Worm (Caenorhabditis elegans): ENCODE data around the gene nspc-16.

nspc-16 gene

ce11 chrX:14523275-14523674 lies at the start of gene nspc-16:
Gene nspc-16, plus strand, starts transcription at chrX:14523575.
- no peak for TF ChIP-seq F13C5.2 (tag; optimal IDR thresholded peaks at IDR 0.05)
- no peak for TF ChIP-seq scrt-1 (GFP tag; IDR thresholded peaks at IDR 0.05)
- no peak for TF ChIP-seq B0310.2 (tag; optimal IDR thresholded peaks at IDR 0.05)
- no peak for TF ChIP-seq ceh-13 (GFP tag; optimal IDR thresholded peaks at IDR 0.05)
- no peak for TF ChIP-seq ceh-36 (tag; optimal IDR thresholded peaks at IDR 0.05)
- TF ChIP-seq aly-1 (tag; optimal IDR thresholded peaks at IDR 0.05), result no peak
- TF ChIP-seq ama-1 (optimal IDR thresholded peaks at IDR 0.05), result no peak
- TF ChIP-seq hnd-1 (tag; optimal IDR thresholded peaks at IDR 0.05), result no peak
- no peak for TF ChIP-seq tbx-37 (GFP tag; conservative IDR thresholded peaks at IDR 0.05)
- TF ChIP-seq pes-1 (GFP tag; IDR thresholded peaks at IDR 0.05), result no peak
- no peak for TF ChIP-seq flt-1 (GFP tag; IDR thresholded peaks at IDR 0.05)
- TF ChIP-seq ets-7 (tag; optimal IDR thresholded peaks at IDR 0.05), result no peak

- no peak for TF ChIP-seq tra-4 (tag; optimal IDR thresholded peaks at IDR 0.05)
- no peak for TF ChIP-seq flt-1 (GFP tag; IDR thresholded peaks at IDR 0.05)
- TF ChIP-seq ets-7 (tag; optimal IDR thresholded peaks at IDR 0.05), result no peak
- TF ChIP-seq ama-1 (optimal IDR thresholded peaks at IDR 0.05), result no peak
- TF ChIP-seq tbx-37 (GFP tag; conservative IDR thresholded peaks at IDR 0.05), result no peak
- no peak for TF ChIP-seq F13C5.2 (tag; optimal IDR thresholded peaks at IDR 0.05)
- no peak for TF ChIP-seq scrt-1 (GFP tag; IDR thresholded peaks at IDR 0.05)
- TF ChIP-seq hmg-4 (GFP tag; optimal IDR thresholded peaks at IDR 0.05), result no peak
- no peak for TF ChIP-seq ceh-13 (GFP tag; optimal IDR thresholded peaks at IDR 0.05)
- TF ChIP-seq pes-1 (GFP tag; IDR thresholded peaks at IDR 0.05), result no peak
- TF ChIP-seq ceh-36 (tag; optimal IDR thresholded peaks at IDR 0.05), result no peak
- no peak for TF ChIP-seq sea-1 (GFP tag; conservative IDR thresholded peaks at IDR 0.05)
- TF ChIP-seq hmbx-1 (tag; optimal IDR thresholded peaks at IDR 0.05), result no peak
- TF ChIP-seq hnd-1 (tag; optimal IDR thresholded peaks at IDR 0.05), result no peak
- no peak for TF ChIP-seq aly-1 (tag; optimal IDR thresholded peaks at IDR 0.05)
- no peak for TF ChIP-seq B0310.2 (tag; optimal IDR thresholded peaks at IDR 0.05)
- no peak for TF ChIP-seq tbx-11 (GFP tag; IDR thresholded peaks at IDR 0.05)
Observed at ce11 chrX:14473740-14474139, 49.6 kb upstream of the nspc-16 start, which contains the start of gene M163.5. Gene M163.5, plus strand, starts transcription at chrX:14474040.

DNA sequence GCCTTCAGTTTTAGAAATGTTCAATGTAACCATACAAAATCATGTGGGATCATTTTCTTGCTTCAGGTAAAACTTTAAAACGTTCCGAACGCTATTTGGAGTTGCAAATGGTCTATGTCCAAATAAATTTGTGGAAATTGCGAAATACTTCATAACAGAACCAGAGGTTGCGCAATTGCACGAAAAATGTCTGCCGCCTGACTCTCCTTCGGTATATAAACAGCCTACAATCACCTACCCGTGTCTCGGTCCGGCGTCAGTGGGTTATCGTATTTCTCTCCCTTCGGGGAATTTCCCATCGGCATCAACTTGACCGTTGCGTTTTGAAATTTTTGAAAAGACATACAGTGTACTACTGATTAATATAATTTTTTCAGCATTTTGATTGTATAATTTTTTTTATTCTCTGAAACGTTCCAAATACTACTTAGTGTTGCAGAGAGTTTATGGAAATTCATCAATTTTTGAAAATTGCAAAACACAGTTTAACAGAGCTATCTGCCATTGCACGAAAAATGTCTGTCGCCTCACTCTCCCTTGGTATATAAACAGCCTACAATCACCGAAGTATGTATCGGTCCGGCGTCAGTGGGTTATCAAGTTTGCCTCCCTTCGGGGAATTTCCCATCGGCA lies 46.6 kb upstream of the nspc-16 start:
- TF ChIP-seq hmbx-1 (tag; optimal IDR thresholded peaks at IDR 0.05) (no peak), sea-1 (GFP tag; conservative IDR thresholded peaks at IDR 0.05) (no peak), scrt-1 (GFP tag; IDR thresholded peaks at IDR 0.05) (no peak), pes-1 (GFP tag; IDR thresholded peaks at IDR 0.05) (no peak), hmg-4 (GFP tag; optimal IDR thresholded peaks at IDR 0.05) (no peak), B0310.2 (tag; optimal IDR thresholded peaks at IDR 0.05) (no peak), ets-7 (tag; optimal IDR thresholded peaks at IDR 0.05) (no peak), tbx-37 (GFP tag; conservative IDR thresholded peaks at IDR 0.05) (no peak), aly-1 (tag; optimal IDR thresholded peaks at IDR 0.05) (no peak), F13C5.2 (tag; optimal IDR thresholded peaks at IDR 0.05) (no peak), tbx-11 (GFP tag; IDR thresholded peaks at IDR 0.05) (no peak), ama-1 (optimal IDR thresholded peaks at IDR 0.05) (no peak), tra-4 (tag; optimal IDR thresholded peaks at IDR 0.05) (no peak), flt-1 (GFP tag; IDR thresholded peaks at IDR 0.05) (no peak), hnd-1 (tag; optimal IDR thresholded peaks at IDR 0.05) (no peak), ceh-13 (GFP tag; optimal IDR thresholded peaks at IDR 0.05) (no peak), ceh-36 (tag; optimal IDR thresholded peaks at IDR 0.05) (no peak)

- TF ChIP-seq scrt-1 (GFP tag; IDR thresholded peaks at IDR 0.05) (no peak), ama-1 (optimal IDR thresholded peaks at IDR 0.05) (no peak), tbx-11 (GFP tag; IDR thresholded peaks at IDR 0.05) (no peak), pes-1 (GFP tag; IDR thresholded peaks at IDR 0.05) (no peak), tbx-37 (GFP tag; conservative IDR thresholded peaks at IDR 0.05) (no peak)
Observed at ce11 chrX:14477338-14477737, 46.0 kb upstream of the nspc-16 start.

ce11 chrX:14478193-14478592 lies 45.2 kb upstream of the nspc-16 start:
- TF ChIP-seq ama-1 (optimal IDR thresholded peaks at IDR 0.05), result no peak
- TF ChIP-seq tra-4 (tag; optimal IDR thresholded peaks at IDR 0.05), result no peak
- TF ChIP-seq hmg-4 (GFP tag; optimal IDR thresholded peaks at IDR 0.05), result no peak
- TF ChIP-seq pes-1 (GFP tag; IDR thresholded peaks at IDR 0.05), result no peak
- TF ChIP-seq scrt-1 (GFP tag; IDR thresholded peaks at IDR 0.05), result no peak

DNA sequence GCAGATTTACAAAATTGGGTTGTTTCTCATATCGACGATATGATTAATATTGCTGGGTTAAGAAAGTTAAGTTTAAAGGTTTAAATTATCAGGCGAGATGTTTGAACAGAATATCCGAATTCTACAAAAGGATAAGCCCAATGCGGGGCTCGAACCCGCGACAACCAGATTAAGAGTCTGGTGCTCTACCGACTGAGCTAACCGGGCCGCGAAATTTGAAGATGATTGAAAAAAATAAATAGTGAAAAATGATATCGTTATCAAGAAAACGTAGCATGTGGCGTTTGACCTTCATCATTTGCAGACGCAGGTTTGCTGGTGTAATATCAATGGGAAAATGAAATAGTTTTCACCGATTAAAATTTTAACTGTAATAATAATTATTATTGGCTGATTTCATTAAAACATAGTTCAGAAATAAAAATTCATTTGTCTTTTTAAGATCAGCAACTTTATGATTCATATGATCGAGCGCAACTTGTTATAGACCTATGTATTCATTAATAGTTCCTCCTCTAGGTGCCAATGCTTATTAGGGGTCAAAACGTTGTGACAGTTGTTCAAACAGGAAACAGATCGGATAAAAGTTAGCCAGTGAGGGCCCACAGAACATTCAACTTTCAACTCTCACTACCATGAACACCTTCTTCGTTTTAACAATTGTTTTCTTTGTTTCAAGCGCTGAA lies 44.5 kb upstream of the nspc-16 start, which contains the start of gene M163.11:
Gene M163.11, plus strand, starts transcription at position 636 of the 686 bp plus-strand sequence.
- TF ChIP-seq scrt-1 (GFP tag; IDR thresholded peaks at IDR 0.05), result no peak
- no peak for TF ChIP-seq tbx-37 (GFP tag; conservative IDR thresholded peaks at IDR 0.05)

DNA sequence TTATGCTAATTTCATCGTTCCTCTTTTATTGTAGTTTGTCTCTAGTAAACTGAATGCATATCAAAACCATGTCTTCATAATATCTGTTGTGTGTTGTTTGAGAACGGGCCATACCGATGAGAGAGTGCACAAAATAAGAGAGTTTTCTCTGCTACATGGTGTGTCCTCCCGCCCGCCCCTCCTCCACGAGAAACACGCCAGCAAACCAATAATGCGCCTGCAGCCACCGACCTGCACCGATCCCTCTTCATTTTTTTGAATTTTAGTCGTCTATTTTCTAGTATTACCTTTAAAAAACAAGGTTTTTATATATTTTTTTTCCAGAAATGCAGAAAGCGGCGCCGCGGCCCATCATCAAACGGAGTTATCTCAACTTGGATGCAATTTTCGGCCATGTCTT lies 43.1 kb upstream of the nspc-16 start, which contains the start of gene gfi-3:
Gene gfi-3, plus strand, starts transcription at position 325 of the 400 bp plus-strand sequence.
- TF ChIP-seq hmg-4 (GFP tag; optimal IDR thresholded peaks at IDR 0.05) (peak; percentile 69), hmbx-1 (tag; optimal IDR thresholded peaks at IDR 0.05) (no peak), F13C5.2 (tag; optimal IDR thresholded peaks at IDR 0.05) (peak; percentile 82), tbx-11 (GFP tag; IDR thresholded peaks at IDR 0.05) (peak; percentile 47; the same call in 1 of the 2 replicates), pes-1 (GFP tag; IDR thresholded peaks at IDR 0.05) (peak; percentile 76), sea-1 (GFP tag; conservative IDR thresholded peaks at IDR 0.05) (peak; percentile 51; the same call in 1 of the 2 replicates), ceh-13 (GFP tag; optimal IDR thresholded peaks at IDR 0.05) (no peak), scrt-1 (GFP tag; IDR thresholded peaks at IDR 0.05) (0 out of 2 replicates have a peak, but pooled peaks have one; percentile 47), tbx-37 (GFP tag; conservative IDR thresholded peaks at IDR 0.05) (peak; percentile 48; the same call in 1 of the 2 replicates), ceh-36 (tag; optimal IDR thresholded peaks at IDR 0.05) (peak; percentile 9), aly-1 (tag; optimal IDR thresholded peaks at IDR 0.05) (no peak)
